Fruit fly (Drosophila melanogaster) whole organism, adult: ENCODE data around the gene CG15878.

Experiments used
- CG11617 ChIP-seq: fragments of 200-800 bp; sonication (Bioruptor generic); optimal IDR thresholded peaks from 2 replicates; lab custom pipeline; 2017; ENCODE audit warnings: mild to moderate bottlenecking, missing biosample characterization, missing genetic modification reagents, missing genetic modification characterization
- CG12768 ChIP-seq: fragments of 200-800 bp; sonication (Bioruptor generic); optimal IDR thresholded peaks from 2 replicates; lab custom pipeline; 2017; ENCODE audit warnings: missing biosample characterization, missing genetic modification characterization, mild to moderate bottlenecking, moderate library complexity, missing genetic modification reagents
- CG14711 ChIP-seq: fragments of 200-800 bp; sonication (Bioruptor generic); optimal IDR thresholded peaks from 2 replicates; lab custom pipeline; 2018; ENCODE audit warnings: missing biosample characterization, mild to moderate bottlenecking, missing genetic modification characterization, moderate library complexity
- CG1620 ChIP-seq: fragments of 200-800 bp; sonication (Bioruptor generic); optimal IDR thresholded peaks from 2 replicates; lab custom pipeline; 2016; ENCODE audit warnings: missing biosample characterization, missing genetic modification characterization
- CG33017 ChIP-seq: fragments of 200-800 bp; sonication (Bioruptor generic); optimal IDR thresholded peaks from 2 replicates; lab custom pipeline; 2018; ENCODE audit warnings: missing biosample characterization, mild to moderate bottlenecking, missing genetic modification characterization, moderate library complexity
- CG5204 ChIP-seq: fragments of 200-800 bp; sonication (Bioruptor generic); optimal IDR thresholded peaks from 2 replicates; lab custom pipeline; 2016; ENCODE audit warnings: missing biosample characterization, missing genetic modification characterization
- CG7045 ChIP-seq: fragments of 200-800 bp; sonication (Bioruptor generic); optimal IDR thresholded peaks from 2 replicates; lab custom pipeline; 2017; ENCODE audit warnings: missing biosample characterization, mild to moderate bottlenecking, missing genetic modification characterization
- CG7101 ChIP-seq: fragments of 200-800 bp; sonication (Bioruptor generic); optimal IDR thresholded peaks from 2 replicates; lab custom pipeline; 2018; ENCODE audit warnings: missing biosample characterization, mild to moderate bottlenecking, missing genetic modification characterization, moderate library complexity
- Clk ChIP-seq: fragments of 200-800 bp; sonication (Bioruptor generic); optimal IDR thresholded peaks from 2 replicates; lab custom pipeline; 2017; ENCODE audit warnings: missing biosample characterization, missing genetic modification characterization
- Crg-1 ChIP-seq: fragments of 200-800 bp; sonication (Bioruptor generic); optimal IDR thresholded peaks from 2 replicates; lab custom pipeline; 2016; ENCODE audit warnings: missing biosample characterization, missing genetic modification characterization
- Hr96 ChIP-seq: fragments of 200-800 bp; sonication (Bioruptor generic); optimal IDR thresholded peaks from 2 replicates; lab custom pipeline; 2016; ENCODE audit warnings: missing biosample characterization, missing genetic modification characterization
- Mnt ChIP-seq: fragments of 200-800 bp; sonication (Bioruptor generic); optimal IDR thresholded peaks from 2 replicates; lab custom pipeline; 2016; ENCODE audit warnings: missing biosample characterization, mild to moderate bottlenecking, missing genetic modification characterization
- bab1 ChIP-seq: fragments of 200-800 bp; sonication (Bioruptor generic); optimal IDR thresholded peaks from 3 replicates; lab custom pipeline; 2019; ENCODE audit warnings: missing biosample characterization, mild to moderate bottlenecking, missing genetic modification characterization, moderate library complexity
- cic ChIP-seq: fragments of 200-800 bp; sonication (Bioruptor generic); optimal IDR thresholded peaks from 2 replicates; lab custom pipeline; 2017; ENCODE audit warnings: missing biosample characterization, mild to moderate bottlenecking, missing genetic modification characterization, moderate library complexity
- cnc ChIP-seq, 2 experiments: fragments of >200 bp; optimal IDR thresholded peaks; 2 replicates each; lab custom pipeline; 2017
- kay ChIP-seq: fragments of 200-800 bp; sonication (Bioruptor generic); peaks from one replicate; lab custom pipeline; 2016; ENCODE audit warnings: missing biosample characterization, missing genetic modification characterization, borderline replicate concordance
- ovo ChIP-seq: fragments of 200-800 bp; sonication (Bioruptor generic); optimal IDR thresholded peaks from 2 replicates; lab custom pipeline; 2016; ENCODE audit warnings: missing biosample characterization, missing genetic modification characterization
- pad ChIP-seq: fragments of 200-800 bp; sonication (Bioruptor generic); optimal IDR thresholded peaks from 3 replicates; lab custom pipeline; 2017; ENCODE audit warnings: missing biosample characterization, missing genetic modification characterization, mild to moderate bottlenecking, moderate library complexity, missing genetic modification reagents
- tj ChIP-seq: fragments of 200-800 bp; sonication (Bioruptor generic); optimal IDR thresholded peaks from 3 replicates; lab custom pipeline; 2017; ENCODE audit warnings: missing biosample characterization, mild to moderate bottlenecking, missing genetic modification characterization, moderate library complexity
- toe ChIP-seq: fragments of 200-800 bp; sonication (Bioruptor generic); optimal IDR thresholded peaks from 2 replicates; lab custom pipeline; 2016; ENCODE audit warnings: missing biosample characterization, missing genetic modification characterization

Gene CG15878

DNA sequence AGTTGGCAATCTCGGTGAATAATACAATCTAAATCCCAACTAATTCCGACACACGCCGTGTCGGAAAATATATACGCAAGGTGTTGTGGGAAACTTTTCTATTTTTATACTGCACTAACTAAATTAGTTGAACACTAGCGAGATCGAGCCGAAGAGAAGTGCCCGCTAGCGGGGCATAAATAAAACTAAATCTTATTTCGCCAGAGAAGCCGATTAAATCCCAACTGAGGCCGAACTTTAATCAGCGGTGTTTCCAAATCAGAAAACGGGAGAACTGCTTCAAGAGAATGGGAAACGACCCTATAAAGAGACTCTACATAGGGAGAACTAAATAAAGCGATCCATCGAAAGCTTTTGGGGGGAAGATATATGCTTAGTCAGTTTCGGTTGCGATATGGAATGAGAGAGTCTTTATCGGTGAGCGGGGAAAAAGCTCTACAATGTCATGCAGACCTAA is 20.3 kb downstream of the CG15878 start, which contains the start of gene CG5707:
Gene CG5707, minus strand, starts transcription at position 228 of the 457 bp plus-strand sequence.
- TF ChIP-seq pad (GFP tag; lab: Kevin White, UChicago) (peak; percentile 53), CG14711 (tag; lab: Kevin White, UChicago) (peak; percentile 15), kay (GFP tag; lab: Kevin White, UChicago) (peak; percentile 82), bab1 (GFP tag; lab: Kevin White, UChicago) (peak; percentile 10), Crg-1 (GFP tag; lab: Kevin White, UChicago) (no peak), CG33017 (tag; lab: Kevin White, UChicago) (no peak), Hr96 (peak; percentile 35), cic (GFP tag; lab: Kevin White, UChicago) (no peak), Clk (no peak), CG7101 (tag; lab: Kevin White, UChicago) (peak; percentile 35), CG1620 (no peak), CG5204 (peak; percentile 16), CG11617 (GFP tag; lab: Kevin White, UChicago) (peak; percentile 39), ovo (GFP tag; lab: Kevin White, UChicago) (no peak), Mnt (GFP tag; lab: Kevin White, UChicago) (peak; percentile 45), cnc (optimal IDR thresholded peaks at IDR 0.05; lab: Kevin White, UChicago) (peak in 1 of 2 experiments; percentile 54), CG12768 (GFP tag; lab: Kevin White, UChicago) (peak; percentile 35), tj (GFP tag; lab: Kevin White, UChicago) (peak; percentile 57), toe (peak; percentile 38), CG7045 (GFP tag; lab: Kevin White, UChicago) (no peak)

DNA sequence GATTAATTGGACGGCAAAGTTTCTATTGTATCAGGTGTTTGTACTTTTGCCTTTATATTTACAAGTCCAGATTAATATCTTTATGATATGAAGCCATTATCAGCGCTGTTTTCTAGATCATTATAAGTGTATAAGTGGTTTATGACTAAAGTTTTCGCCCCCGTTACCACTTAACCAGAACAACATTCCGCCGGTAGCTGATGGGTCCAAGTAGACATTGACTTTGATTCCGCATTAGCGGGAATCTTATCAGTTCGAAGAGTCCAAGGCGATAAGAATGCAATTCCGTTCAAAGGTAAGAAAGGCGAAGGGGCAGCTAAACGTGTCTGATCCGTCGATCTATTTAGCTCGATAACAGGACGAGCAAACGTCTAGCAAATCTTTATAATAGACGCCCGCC is 20.8 kb downstream of the CG15878 start:
- TF ChIP-seq cic (GFP tag; lab: Kevin White, UChicago): peak; percentile 22
- TF ChIP-seq Mnt (GFP tag; lab: Kevin White, UChicago): no peak

- TF ChIP-seq CG1620 (no peak), CG7101 (tag; lab: Kevin White, UChicago) (no peak), CG11617 (GFP tag; lab: Kevin White, UChicago) (no peak), kay (GFP tag; lab: Kevin White, UChicago) (no peak), tj (GFP tag; lab: Kevin White, UChicago) (no peak)
Observed at dm6 chr3L:2185630-2186029, 26.7 kb downstream of the CG15878 start, which contains the start of gene CG13810. CG13810 (plus strand) TSS chr3L:2185930.

DNA sequence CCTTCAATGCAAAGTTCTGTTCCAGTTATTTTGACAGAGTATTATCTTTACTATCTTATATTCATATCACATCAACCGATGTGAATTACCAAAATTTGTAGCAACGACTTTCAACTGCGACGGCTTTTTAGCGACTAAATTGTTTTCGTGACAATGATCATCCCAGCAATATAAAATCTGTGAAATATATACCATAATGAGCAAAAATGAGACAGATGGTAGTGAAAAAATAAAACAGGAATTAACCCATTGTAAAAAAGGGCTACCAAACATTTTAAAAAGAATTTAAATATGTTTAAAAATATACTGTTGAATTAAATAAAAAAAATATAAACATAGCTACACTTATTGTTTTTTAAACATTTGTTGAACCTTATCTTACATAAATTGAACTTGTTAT is 38.1 kb downstream of the CG15878 start, which contains the start of gene CG15820:
Gene CG15820, minus strand, starts transcription at position 101 of the 400 bp plus-strand sequence.
- TF ChIP-seq Mnt (GFP tag; lab: Kevin White, UChicago) (no peak), cic (GFP tag; lab: Kevin White, UChicago) (no peak), ovo (GFP tag; lab: Kevin White, UChicago) (no peak), CG14711 (tag; lab: Kevin White, UChicago) (no peak), Clk (no peak), CG1620 (no peak), Hr96 (no peak), Crg-1 (GFP tag; lab: Kevin White, UChicago) (no peak), CG7045 (GFP tag; lab: Kevin White, UChicago) (no peak), tj (GFP tag; lab: Kevin White, UChicago) (no peak), CG33017 (tag; lab: Kevin White, UChicago) (no peak), CG11617 (GFP tag; lab: Kevin White, UChicago) (no peak)

dm6 chr3L:2170885-2171526 is 41.3 kb downstream of the CG15878 start, which contains the start of gene CG5704:
CG5704 (minus strand) TSS chr3L:2170971.
- TF ChIP-seq kay (GFP tag; lab: Kevin White, UChicago) (peak; percentile 77), cic (GFP tag; lab: Kevin White, UChicago) (no peak), CG33017 (tag; lab: Kevin White, UChicago) (no peak)

dm6 chr3L:2168954-2169353 is 43.3 kb downstream of the CG15878 start, which contains the start of gene CG15879:
CG15879 (minus strand) TSS chr3L:2169108.
- TF ChIP-seq Mnt (GFP tag; lab: Kevin White, UChicago) (no peak), CG1620 (no peak), CG33017 (tag; lab: Kevin White, UChicago) (no peak), cic (GFP tag; lab: Kevin White, UChicago) (no peak), CG12768 (GFP tag; lab: Kevin White, UChicago) (no peak), ovo (GFP tag; lab: Kevin White, UChicago) (no peak), pad (GFP tag; lab: Kevin White, UChicago) (no peak), CG14711 (tag; lab: Kevin White, UChicago) (no peak), cnc (optimal IDR thresholded peaks at IDR 0.05; lab: Kevin White, UChicago) (no peak), CG7045 (GFP tag; lab: Kevin White, UChicago) (no peak), Hr96 (no peak), Crg-1 (GFP tag; lab: Kevin White, UChicago) (no peak), kay (GFP tag; lab: Kevin White, UChicago) (no peak), tj (GFP tag; lab: Kevin White, UChicago) (no peak), CG5204 (no peak), CG7101 (tag; lab: Kevin White, UChicago) (no peak)
